Fruit fly (Drosophila melanogaster): ENCODE data around the gene D19A.

Gene D19A

dm6 chr3L:6139924-6140574 is 48.9 kb downstream of the D19A start, which contains the start of gene Cpr65Av (continued):
- TF ChIP-seq nerfin-2 (GFP tag; IDR thresholded peaks at IDR 0.05; ENCODE audit: partially characterized antibody) (no peak), CG4360 (GFP tag; IDR thresholded peaks at IDR 0.05) (no peak), CG18764 (GFP tag; optimal IDR thresholded peaks at IDR 0.05) (no peak), tin (GFP tag; optimal IDR thresholded peaks at IDR 0.05) (no peak), CG2889 (GFP tag; IDR thresholded peaks at IDR 0.05) (no peak), bbx (GFP tag; IDR thresholded peaks at IDR 0.05; ENCODE audit: partially characterized antibody) (no peak), CG11398 (GFP tag; optimal IDR thresholded peaks at IDR 0.05) (no peak), HmgD (GFP tag; optimal IDR thresholded peaks at IDR 0.05) (no peak), CG7745 (tag; optimal IDR thresholded peaks at IDR 0.05) (no peak), Dbx (GFP tag; IDR thresholded peaks at IDR 0.05) (no peak), D19A (tag; optimal IDR thresholded peaks at IDR 0.05) (no peak), her (GFP tag; optimal IDR thresholded peaks at IDR 0.05) (no peak), esg (GFP tag; conservative IDR thresholded peaks at IDR 0.05) (no peak), Hmr (GFP tag; optimal IDR thresholded peaks at IDR 0.05) (no peak), Max (GFP tag; optimal IDR thresholded peaks at IDR 0.05) (no peak), CG4707 (GFP tag; optimal IDR thresholded peaks at IDR 0.05) (peak; percentile 28), jigr1 (GFP tag; IDR thresholded peaks at IDR 0.05) (no peak), Sox102F (GFP tag; optimal IDR thresholded peaks at IDR 0.05) (peak; percentile 48), CG2199 (GFP tag; IDR thresholded peaks at IDR 0.05) (no peak), inv (GFP tag; IDR thresholded peaks at IDR 0.05; ENCODE audit: partially characterized antibody) (no peak), CG3995 (GFP tag; optimal IDR thresholded peaks at IDR 0.05) (no peak), crp (GFP tag; optimal IDR thresholded peaks at IDR 0.05) (no peak), Gug (GFP tag; IDR thresholded peaks at IDR 0.05) (no peak), Bdp1 (GFP tag; optimal IDR thresholded peaks at IDR 0.05) (no peak), dan (GFP tag; IDR thresholded peaks at IDR 0.05) (no peak), psq (GFP tag; optimal IDR thresholded peaks at IDR 0.05) (no peak), HLH4C (GFP tag; IDR thresholded peaks at IDR 0.05; ENCODE audit: partially characterized antibody) (no peak), tio (GFP tag; optimal IDR thresholded peaks at IDR 0.05) (no peak), fd64A (GFP tag; optimal IDR thresholded peaks at IDR 0.05) (peak; percentile 16), vfl (GFP tag; optimal IDR thresholded peaks at IDR 0.05) (no peak), vvl (GFP tag; IDR thresholded peaks at IDR 0.05) (no peak), CG6791 (GFP tag; IDR thresholded peaks at IDR 0.05; ENCODE audit: partially characterized antibody) (no peak), CG13296 (GFP tag; optimal IDR thresholded peaks at IDR 0.05) (no peak), CG15073 (GFP tag; optimal IDR thresholded peaks at IDR 0.05) (no peak), az2 (GFP tag; optimal IDR thresholded peaks at IDR 0.05) (no peak), Rfx (GFP tag; IDR thresholded peaks at IDR 0.05) (no peak), HLH54F (GFP tag; optimal IDR thresholded peaks at IDR 0.05) (no peak), Dip2 (GFP tag; IDR thresholded peaks at IDR 0.05) (no peak), CG30431 (GFP tag; optimal IDR thresholded peaks at IDR 0.05) (no peak), bab2 (GFP tag; optimal IDR thresholded peaks at IDR 0.05) (no peak), CG14860 (GFP tag; IDR thresholded peaks at IDR 0.05; ENCODE audit: partially characterized antibody) (no peak), pb (GFP tag; optimal IDR thresholded peaks at IDR 0.05) (no peak), ewg (GFP tag; optimal IDR thresholded peaks at IDR 0.05) (no peak), Antp (GFP tag; optimal IDR thresholded peaks at IDR 0.05) (no peak), ERR (GFP tag; optimal IDR thresholded peaks at IDR 0.05) (no peak), CG10462 (GFP tag; optimal IDR thresholded peaks at IDR 0.05) (no peak), slp2 (GFP tag; optimal IDR thresholded peaks at IDR 0.05) (no peak), HHEX (GFP tag; optimal IDR thresholded peaks at IDR 0.05) (no peak), Deaf1 (tag; optimal IDR thresholded peaks at IDR 0.05) (no peak), lov (optimal IDR thresholded peaks at IDR 0.05) (no peak), lov (GFP tag; IDR thresholded peaks at IDR 0.05) (no peak), lmd (GFP tag; IDR thresholded peaks at IDR 0.05) (no peak)
